Fruit fly (Drosophila melanogaster) whole organism, pupa: ENCODE results near the gene sty.

Experiments used
- CG10348 ChIP-seq: fragments of 200-800 bp; sonication (Bioruptor generic); IDR thresholded peaks from 2 replicates; pipeline ENCODE4 v1.3.6; 2022; ENCODE audit warnings: missing biosample characterization, missing genetic modification characterization
- CG12605 ChIP-seq: fragments of 200-800 bp; sonication (Bioruptor generic); IDR thresholded peaks from 2 replicates; pipeline ENCODE4 v1.3.6; 2022; ENCODE audit warnings: missing biosample characterization, missing genetic modification characterization
- CG13204 ChIP-seq: fragments of 200-800 bp; sonication (Bioruptor generic); optimal IDR thresholded peaks from 2 replicates; lab custom pipeline; 2018; ENCODE audit warnings: missing biosample characterization, mild to moderate bottlenecking, missing genetic modification characterization, moderate library complexity
- CG14655 ChIP-seq: fragments of 200-800 bp; sonication (Bioruptor generic); optimal IDR thresholded peaks from 3 replicates; lab custom pipeline; 2017; ENCODE audit warnings: mild to moderate bottlenecking, missing biosample characterization, missing genetic modification reagents, missing genetic modification characterization
- CG15710 ChIP-seq: fragments of 200-800 bp; sonication (Bioruptor generic); optimal IDR thresholded peaks from 2 replicates; lab custom pipeline; 2018; ENCODE audit warnings: missing biosample characterization, mild to moderate bottlenecking, missing genetic modification characterization, moderate library complexity
- CG32121 ChIP-seq: fragments of 200-800 bp; sonication (Bioruptor generic); IDR thresholded peaks from 2 replicates; pipeline ENCODE4 v1.3.6; 2022; ENCODE audit warnings: missing biosample characterization, missing genetic modification characterization
- CG34367 ChIP-seq: fragments of 200-800 bp; sonication (Bioruptor generic); optimal IDR thresholded peaks from 2 replicates; lab custom pipeline; 2018; ENCODE audit warnings: missing biosample characterization, mild to moderate bottlenecking, missing genetic modification characterization
- CG4496 ChIP-seq: fragments of 200-800 bp; sonication (Bioruptor generic); IDR thresholded peaks from 3 replicates; pipeline ENCODE4 v1.3.6; 2022; ENCODE audit warnings: missing biosample characterization, missing genetic modification characterization
- CG8159 ChIP-seq: fragments of 200-800 bp; sonication (Bioruptor generic); optimal IDR thresholded peaks from 3 replicates; lab custom pipeline; 2018; ENCODE audit warnings: missing biosample characterization, mild to moderate bottlenecking, missing genetic modification characterization, moderate library complexity
- CG8301 ChIP-seq: fragments of 200-800 bp; sonication (Bioruptor generic); optimal IDR thresholded peaks from 2 replicates; lab custom pipeline; 2018; ENCODE audit warnings: missing biosample characterization, mild to moderate bottlenecking, missing genetic modification characterization
- CG9948 ChIP-seq: fragments of 200-800 bp; sonication (Bioruptor generic); optimal IDR thresholded peaks from 2 replicates; lab custom pipeline; 2018; ENCODE audit warnings: missing biosample characterization, mild to moderate bottlenecking, missing genetic modification characterization, moderate library complexity
- D1 ChIP-seq: fragments of 200-800 bp; sonication (Bioruptor generic); optimal IDR thresholded peaks from 2 replicates; lab custom pipeline; 2018; ENCODE audit warnings: missing biosample characterization, mild to moderate bottlenecking, missing genetic modification characterization, moderate library complexity
- EcR ChIP-seq: fragments of 200-800 bp; sonication (Bioruptor generic); optimal IDR thresholded peaks from 3 replicates; lab custom pipeline; 2019; ENCODE audit warnings: missing biosample characterization, missing genetic modification characterization, mild to moderate bottlenecking, moderate library complexity, missing genetic modification reagents
- Ets98B ChIP-seq: fragments of 200-800 bp; sonication (Bioruptor generic); IDR thresholded peaks from 2 replicates; pipeline ENCODE4 v1.3.6; 2022; ENCODE audit warnings: missing biosample characterization, missing genetic modification characterization
- Pif1A ChIP-seq: fragments of 200-800 bp; sonication (Bioruptor generic); optimal IDR thresholded peaks from 3 replicates; lab custom pipeline; 2016; ENCODE audit warnings: missing biosample characterization, missing genetic modification characterization
- Pif1B ChIP-seq: fragments of 200-800 bp; sonication (Bioruptor generic); optimal IDR thresholded peaks from 3 replicates; lab custom pipeline; 2016; ENCODE audit warnings: missing biosample characterization, missing genetic modification characterization
- Snoo ChIP-seq: fragments of 200-800 bp; sonication (Bioruptor generic); optimal IDR thresholded peaks from 3 replicates; lab custom pipeline; 2017; ENCODE audit warnings: missing biosample characterization, mild to moderate bottlenecking, missing genetic modification characterization, inconsistent platforms
- fd96Ca ChIP-seq: fragments of 200-800 bp; sonication (Bioruptor generic); IDR thresholded peaks from 3 replicates; pipeline ENCODE4 v1.3.6; 2022; ENCODE audit warnings: missing biosample characterization, missing genetic modification characterization
- gl ChIP-seq: fragments of 200-800 bp; sonication (Bioruptor generic); optimal IDR thresholded peaks from 2 replicates; lab custom pipeline; 2018; ENCODE audit warnings: missing biosample characterization, mild to moderate bottlenecking, missing genetic modification characterization
- rn ChIP-seq: fragments of 200-800 bp; sonication (Bioruptor generic); IDR thresholded peaks from 2 replicates; pipeline ENCODE4 v1.3.6; 2022; ENCODE audit warnings: missing biosample characterization, missing genetic modification characterization

sty gene

dm6 chr3L:3427037-3427436 lies 2.3 kb upstream of the sty start:
- TF ChIP-seq Pif1B (GFP tag; lab: Kevin White, UChicago) (no peak), CG34367 (tag; lab: Kevin White, UChicago) (no peak), Pif1A (GFP tag; lab: Kevin White, UChicago) (no peak), D1 (tag; lab: Kevin White, UChicago) (no peak), Ets98B (GFP tag; lab: Robert Waterston, UW) (no peak), fd96Ca (GFP tag; lab: Robert Waterston, UW) (no peak), Snoo (tag; lab: Kevin White, UChicago) (no peak), EcR (GFP tag; lab: Kevin White, UChicago) (no peak), CG13204 (no peak), CG4496 (GFP tag; lab: Robert Waterston, UW) (no peak), gl (tag; lab: Kevin White, UChicago) (no peak), CG14655 (GFP tag; lab: Kevin White, UChicago) (no peak), CG8301 (no peak)
- TF ChIP-seq, all 21 proteins: peak for 0

- no peak for TF ChIP-seq CG8301
- peak; percentile 33 for TF ChIP-seq Snoo (tag; lab: Kevin White, UChicago)
Measured at dm6 chr3L:3423006-3423405, 1.7 kb downstream of the sty start.

- TF ChIP-seq Pif1B (GFP tag; lab: Kevin White, UChicago) (no peak), D1 (tag; lab: Kevin White, UChicago) (no peak), Snoo (tag; lab: Kevin White, UChicago) (no peak), CG15710 (no peak), CG12605 (no peak), CG32121 (GFP tag; lab: Robert Waterston, UW) (no peak), CG14655 (GFP tag; lab: Kevin White, UChicago) (no peak), EcR (GFP tag; lab: Kevin White, UChicago) (no peak), CG9948 (tag; lab: Kevin White, UChicago) (no peak), Ets98B (GFP tag; lab: Robert Waterston, UW) (no peak), CG4496 (GFP tag; lab: Robert Waterston, UW) (no peak), CG10348 (GFP tag; lab: Robert Waterston, UW) (no peak), Pif1A (GFP tag; lab: Kevin White, UChicago) (no peak), fd96Ca (GFP tag; lab: Robert Waterston, UW) (no peak), CG8159 (tag; lab: Kevin White, UChicago) (no peak), rn (GFP tag; lab: Robert Waterston, UW) (no peak), gl (tag; lab: Kevin White, UChicago) (no peak), CG13204 (no peak), CG34367 (tag; lab: Kevin White, UChicago) (no peak)
Measured at dm6 chr3L:3420674-3421073, 4.1 kb downstream of the sty start.

dm6 chr3L:3420237-3420643 lies 4.5 kb downstream of the sty start:
- TF ChIP-seq CG12605 (peak; percentile 37), CG13204 (peak; percentile 20), Ets98B (GFP tag; lab: Robert Waterston, UW) (peak; percentile 35; the same call in 1 of the 2 replicates), EcR (GFP tag; lab: Kevin White, UChicago) (peak; percentile 66), CG32121 (GFP tag; lab: Robert Waterston, UW) (0 out of 2 replicates have a peak, but pooled peaks have one; percentile 10), fd96Ca (GFP tag; lab: Robert Waterston, UW) (no peak), gl (tag; lab: Kevin White, UChicago) (no peak), CG4496 (GFP tag; lab: Robert Waterston, UW) (no peak)
- TF ChIP-seq, all 21 proteins: peak for 5

dm6 chr3L:3419369-3420232 lies 5.1 kb downstream of the sty start:
- TF ChIP-seq CG8159 (tag; lab: Kevin White, UChicago), result no peak
- no peak for TF ChIP-seq CG34367 (tag; lab: Kevin White, UChicago)
- TF ChIP-seq CG4496 (GFP tag; lab: Robert Waterston, UW), result 0 out of 3 replicates have a peak, but pooled peaks have one; percentile 10
- peak; percentile 25 for TF ChIP-seq CG14655 (GFP tag; lab: Kevin White, UChicago)
- peak; percentile 62 for TF ChIP-seq CG32121 (GFP tag; lab: Robert Waterston, UW)
- TF ChIP-seq D1 (tag; lab: Kevin White, UChicago), result no peak
- no peak for TF ChIP-seq Snoo (tag; lab: Kevin White, UChicago)
- no peak for TF ChIP-seq rn (GFP tag; lab: Robert Waterston, UW)
- TF ChIP-seq CG15710, result no peak
- peak; percentile 25 for TF ChIP-seq CG8301
- no peak for TF ChIP-seq CG10348 (GFP tag; lab: Robert Waterston, UW)
- TF ChIP-seq gl (tag; lab: Kevin White, UChicago), result no peak
- no peak for TF ChIP-seq Ets98B (GFP tag; lab: Robert Waterston, UW)
- no peak for TF ChIP-seq CG9948 (tag; lab: Kevin White, UChicago)
- TF ChIP-seq CG13204, result no peak
- no peak for TF ChIP-seq EcR (GFP tag; lab: Kevin White, UChicago)
- TF ChIP-seq CG12605, result no peak
- TF ChIP-seq Pif1B (GFP tag; lab: Kevin White, UChicago), result no peak
- no peak for TF ChIP-seq fd96Ca (GFP tag; lab: Robert Waterston, UW)
- TF ChIP-seq, all 21 proteins: peak for 4
